Worm (Caenorhabditis elegans): ENCODE data around the gene T24C12.4.

DNA sequence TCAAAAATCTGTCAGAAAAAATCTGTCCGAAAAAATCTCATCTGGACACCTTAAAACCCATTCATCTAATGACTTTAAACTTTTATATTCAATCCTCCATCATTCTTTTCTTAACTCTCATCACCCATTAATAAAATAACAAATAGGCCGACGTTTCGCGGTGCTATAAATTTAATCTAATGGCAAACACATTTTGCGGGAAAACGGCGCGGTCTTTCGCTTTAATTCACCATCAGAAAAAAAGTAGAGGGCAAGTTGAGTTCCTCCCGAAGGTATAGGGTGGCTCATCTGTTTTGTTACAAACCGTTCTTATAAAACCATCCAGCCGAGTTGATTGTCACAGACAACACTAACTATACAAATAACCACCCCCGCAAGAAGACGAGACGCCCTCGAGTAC, 14.1 kb downstream of the T24C12.4 start:
- no peak for TF ChIP-seq nhr-237 (tag; optimal IDR thresholded peaks at IDR 0.05)
- TF ChIP-seq nhr-76 (tag; optimal IDR thresholded peaks at IDR 0.05), result no peak

All from whole organism, mixed stage, embryonic.